Fruit fly (Drosophila melanogaster) whole organism, prepupa: ENCODE data around the gene Acp65Aa.
"Not testable (repeated sequence)": the region's sequence is repeated elsewhere in the genome, so short reads cannot be mapped to it uniquely, and the experiment has no call there.

Source experiments
- CG10669 ChIP-seq: fragments of 200-800 bp; sonication (Bioruptor generic); optimal IDR thresholded peaks from 3 replicates; lab custom pipeline; 2018; ENCODE audit warnings: missing biosample characterization, mild to moderate bottlenecking, missing genetic modification characterization, moderate library complexity
- CG11294 ChIP-seq: fragments of 200-800 bp; sonication (Bioruptor generic); IDR thresholded peaks from 2 replicates; pipeline ENCODE4 v1.3.6; 2022; ENCODE audit warnings: missing biosample characterization, missing genetic modification characterization
- CG11762 ChIP-seq: fragments of 200-800 bp; sonication (Bioruptor generic); optimal IDR thresholded peaks from 3 replicates; lab custom pipeline; 2016; ENCODE audit warnings: missing biosample characterization, missing genetic modification characterization; ENCODE audit not compliant: insufficient read depth
- CG15336 ChIP-seq: fragments of 200-800 bp; sonication (Bioruptor generic); IDR thresholded peaks from 2 replicates; pipeline ENCODE4 v1.3.6; 2022; ENCODE audit warnings: missing biosample characterization, missing genetic modification characterization
- CG1621 ChIP-seq: fragments of 200-800 bp; sonication (Bioruptor generic); optimal IDR thresholded peaks from 3 replicates; lab custom pipeline; 2018; ENCODE audit warnings: missing biosample characterization, mild to moderate bottlenecking, missing genetic modification characterization
- CG32006 ChIP-seq: fragments of 200-800 bp; sonication (Bioruptor generic); optimal IDR thresholded peaks from 3 replicates; lab custom pipeline; 2017; ENCODE audit warnings: missing biosample characterization, mild to moderate bottlenecking, missing genetic modification characterization
- CG3919 ChIP-seq: fragments of 200-800 bp; sonication (Bioruptor generic); optimal IDR thresholded peaks from 3 replicates; lab custom pipeline; 2016; ENCODE audit warnings: missing biosample characterization, missing genetic modification characterization
- CG6163 ChIP-seq: fragments of 200-800 bp; sonication (Bioruptor generic); IDR thresholded peaks from 3 replicates; pipeline ENCODE4 v1.3.6; 2022; ENCODE audit warnings: missing biosample characterization, missing genetic modification characterization
- CG6276 ChIP-seq: fragments of 200-800 bp; sonication (Bioruptor generic); optimal IDR thresholded peaks from 2 replicates; lab custom pipeline; 2017; ENCODE audit warnings: missing biosample characterization, mild to moderate bottlenecking, missing genetic modification characterization
- CG6808 ChIP-seq: fragments of 200-800 bp; sonication (Bioruptor generic); optimal IDR thresholded peaks from 3 replicates; lab custom pipeline; 2017; ENCODE audit warnings: missing biosample characterization, missing genetic modification characterization, mild to moderate bottlenecking, moderate library complexity, missing genetic modification reagents
- CG6854 ChIP-seq: fragments of 200-800 bp; sonication (Bioruptor generic); optimal IDR thresholded peaks from 2 replicates; lab custom pipeline; 2017; ENCODE audit warnings: missing biosample characterization, mild to moderate bottlenecking, missing genetic modification characterization
- CG7368 ChIP-seq: fragments of 200-800 bp; sonication (Bioruptor generic); optimal IDR thresholded peaks from 3 replicates; lab custom pipeline; 2016; ENCODE audit warnings: missing biosample characterization, missing genetic modification characterization
- CG8119 ChIP-seq: fragments of 200-800 bp; sonication (Bioruptor generic); IDR thresholded peaks from 3 replicates; pipeline ENCODE4 v1.3.6; 2022; ENCODE audit warnings: missing biosample characterization, missing genetic modification characterization
- CG8319 ChIP-seq: fragments of 200-800 bp; sonication (Bioruptor generic); optimal IDR thresholded peaks from 3 replicates; lab custom pipeline; 2016; ENCODE audit warnings: missing biosample characterization, missing genetic modification characterization
- CG8632 ChIP-seq: fragments of 200-800 bp; sonication (Bioruptor generic); optimal IDR thresholded peaks from 3 replicates; lab custom pipeline; 2016; ENCODE audit warnings: missing biosample characterization, missing genetic modification characterization
- Eip75B ChIP-seq: fragments of 200-800 bp; sonication (Bioruptor generic); optimal IDR thresholded peaks from 3 replicates; lab custom pipeline; 2016; ENCODE audit warnings: missing biosample characterization, missing genetic modification characterization
- Eip93F ChIP-seq: fragments of 200-800 bp; sonication (Bioruptor generic); optimal IDR thresholded peaks from 2 replicates; lab custom pipeline; 2016; ENCODE audit warnings: missing biosample characterization, mild to moderate bottlenecking, missing genetic modification characterization
- Ets21C ChIP-seq: fragments of 200-800 bp; sonication (Bioruptor generic); optimal IDR thresholded peaks from 3 replicates; lab custom pipeline; 2016; ENCODE audit warnings: missing biosample characterization, missing genetic modification characterization
- Gug ChIP-seq: fragments of 200-800 bp; sonication (Bioruptor generic); IDR thresholded peaks from 2 replicates; pipeline ENCODE4 v1.3.6; 2022; ENCODE audit warnings: missing biosample characterization, missing genetic modification characterization
- Hr39 ChIP-seq: fragments of 200-800 bp; sonication (Bioruptor generic); optimal IDR thresholded peaks from 2 replicates; lab custom pipeline; 2016; ENCODE audit warnings: missing biosample characterization, missing genetic modification characterization
- Hr4 ChIP-seq: fragments of 200-800 bp; sonication (Bioruptor generic); optimal IDR thresholded peaks from 3 replicates; lab custom pipeline; 2016; ENCODE audit warnings: missing biosample characterization, missing genetic modification characterization
- Lpt ChIP-seq: fragments of 200-800 bp; sonication (Bioruptor generic); optimal IDR thresholded peaks from 3 replicates; lab custom pipeline; 2016; ENCODE audit warnings: missing biosample characterization, missing genetic modification characterization
- Met ChIP-seq: fragments of 200-800 bp; sonication (Bioruptor generic); optimal IDR thresholded peaks from 3 replicates; lab custom pipeline; 2016; ENCODE audit warnings: missing biosample characterization, missing genetic modification characterization
- OdsH ChIP-seq: fragments of 200-800 bp; sonication (Bioruptor generic); optimal IDR thresholded peaks from 3 replicates; lab custom pipeline; 2016; ENCODE audit warnings: missing biosample characterization, missing genetic modification characterization
- Sox102F ChIP-seq: fragments of 200-800 bp; sonication (Bioruptor generic); optimal IDR thresholded peaks from 2 replicates; lab custom pipeline; 2016; ENCODE audit warnings: missing biosample characterization, mild to moderate bottlenecking, missing genetic modification characterization
- Sox15 ChIP-seq: fragments of 200-800 bp; sonication (Bioruptor generic); optimal IDR thresholded peaks from 3 replicates; lab custom pipeline; 2016; ENCODE audit warnings: missing biosample characterization, missing genetic modification characterization
- achi ChIP-seq: fragments of 200-800 bp; sonication (Bioruptor generic); optimal IDR thresholded peaks from 3 replicates; lab custom pipeline; 2016; ENCODE audit warnings: missing biosample characterization, missing genetic modification characterization
- acj6 ChIP-seq: fragments of 200-800 bp; sonication (Bioruptor generic); optimal IDR thresholded peaks from 3 replicates; lab custom pipeline; 2016; ENCODE audit warnings: missing biosample characterization, missing genetic modification characterization
- cyc ChIP-seq: fragments of 200-800 bp; sonication (Bioruptor generic); optimal IDR thresholded peaks from 3 replicates; lab custom pipeline; 2016; ENCODE audit warnings: missing biosample characterization, missing genetic modification characterization
- dsx ChIP-seq: fragments of 200-800 bp; optimal IDR thresholded peaks from 3 replicates; lab custom pipeline; 2019; ENCODE audit warnings: missing biosample characterization, mild to moderate bottlenecking, missing genetic modification characterization, moderate library complexity; ENCODE audit not compliant: poor library complexity, severe bottlenecking
- eg ChIP-seq: fragments of 200-800 bp; sonication (Bioruptor generic); IDR thresholded peaks from 3 replicates; pipeline ENCODE4 v1.3.6; 2022; ENCODE audit warnings: missing biosample characterization, missing genetic modification characterization
- esn ChIP-seq: fragments of 200-800 bp; sonication (Bioruptor generic); optimal IDR thresholded peaks from 2 replicates; lab custom pipeline; 2016; ENCODE audit warnings: missing biosample characterization, mild to moderate bottlenecking, missing genetic modification characterization, moderate library complexity
- fd59A ChIP-seq: fragments of 200-800 bp; sonication (Bioruptor generic); optimal IDR thresholded peaks from 2 replicates; lab custom pipeline; 2017; ENCODE audit warnings: missing biosample characterization, mild to moderate bottlenecking, missing genetic modification characterization, missing genetic modification reagents
- fkh ChIP-seq: fragments of 200-800 bp; sonication (Bioruptor generic); optimal IDR thresholded peaks from 3 replicates; lab custom pipeline; 2017; ENCODE audit warnings: missing biosample characterization, mild to moderate bottlenecking, missing genetic modification characterization, moderate library complexity
- lz ChIP-seq: fragments of 200-800 bp; sonication (Bioruptor generic); optimal IDR thresholded peaks from 3 replicates; lab custom pipeline; 2016; ENCODE audit warnings: missing biosample characterization, missing genetic modification characterization
- net ChIP-seq: fragments of 200-800 bp; sonication (Bioruptor generic); optimal IDR thresholded peaks from 3 replicates; lab custom pipeline; 2016; ENCODE audit warnings: missing biosample characterization, missing genetic modification characterization
- pdm3 ChIP-seq: fragments of 200-800 bp; sonication (Bioruptor generic); optimal IDR thresholded peaks from 3 replicates; lab custom pipeline; 2016; ENCODE audit warnings: missing biosample characterization, missing genetic modification characterization
- spab ChIP-seq: fragments of 200-800 bp; sonication (Bioruptor generic); optimal IDR thresholded peaks from 2 replicates; lab custom pipeline; 2017; ENCODE audit warnings: missing biosample characterization, mild to moderate bottlenecking, missing genetic modification characterization, missing genetic modification reagents
- ss ChIP-seq, 2 experiments: fragments of 200-800 bp; sonication (Bioruptor generic); optimal IDR thresholded peaks; 2 replicates in 1 of 2; 3 replicates in 1 of 2; lab custom pipeline; 2017 to 2018; ENCODE audit warnings: mild to moderate bottlenecking in 2 of 2, missing biosample characterization in 2 of 2, missing genetic modification characterization in 2 of 2, moderate library complexity in 1 of 2
- svp ChIP-seq: fragments of 200-800 bp; sonication (Bioruptor generic); peaks from one replicate; lab custom pipeline; 2016; ENCODE audit warnings: missing biosample characterization, missing genetic modification characterization
- topi ChIP-seq: fragments of 200-800 bp; sonication (Bioruptor generic); optimal IDR thresholded peaks from 3 replicates; lab custom pipeline; 2016; ENCODE audit warnings: missing biosample characterization, missing genetic modification characterization

The Acp65Aa gene

DNA sequence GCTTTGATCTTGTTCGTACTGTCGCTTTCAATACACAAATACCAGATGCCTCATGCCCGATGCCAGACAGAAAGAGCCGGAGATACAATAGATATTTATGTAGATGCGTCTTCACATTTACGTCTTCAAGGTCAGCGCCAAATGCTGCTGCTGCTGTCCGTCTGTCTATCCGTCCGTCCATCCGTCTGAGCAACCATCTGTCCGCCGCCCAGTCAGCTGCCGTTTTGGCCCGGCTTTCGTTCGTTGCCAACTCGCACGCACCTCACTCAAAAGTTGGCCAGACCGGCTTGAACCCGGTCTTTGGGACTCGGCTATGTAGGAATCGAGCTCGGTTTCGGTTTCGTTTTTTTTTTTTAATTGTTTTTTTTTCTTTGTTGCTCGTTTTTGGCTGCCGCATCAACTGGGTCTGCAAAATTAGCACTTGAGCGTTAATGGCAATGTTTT, 2.4 kb upstream of the Acp65Aa start (continued):
- TF ChIP-seq Sox102F (GFP tag; lab: Kevin White, UChicago) (no peak), Sox15 (GFP tag; lab: Kevin White, UChicago) (no peak), Eip75B (GFP tag; lab: Kevin White, UChicago) (peak; percentile 53), ss (GFP tag; optimal IDR thresholded peaks at IDR 0.05; lab: Kevin White, UChicago) (peak; percentile 83 to 93), CG6808 (GFP tag; lab: Kevin White, UChicago) (peak; percentile 86), eg (GFP tag; lab: Robert Waterston, UW) (peak; percentile 84), topi (GFP tag; lab: Kevin White, UChicago) (no peak), CG11762 (GFP tag; lab: Kevin White, UChicago) (peak; percentile 30), CG3919 (GFP tag; lab: Kevin White, UChicago) (peak; percentile 37), Met (no peak), Lpt (GFP tag; lab: Kevin White, UChicago) (peak; percentile 31), cyc (GFP tag; lab: Kevin White, UChicago) (no peak), fd59A (GFP tag; lab: Kevin White, UChicago) (peak; percentile 20), CG6163 (GFP tag; lab: Robert Waterston, UW) (peak; percentile 82), pdm3 (GFP tag; lab: Kevin White, UChicago) (peak; percentile 15), CG32006 (GFP tag; lab: Kevin White, UChicago) (no peak), CG8319 (GFP tag; lab: Kevin White, UChicago) (no peak), OdsH (GFP tag; lab: Kevin White, UChicago) (no peak), CG10669 (peak; percentile 25), CG11294 (GFP tag; lab: Robert Waterston, UW) (no peak), CG8632 (GFP tag; lab: Kevin White, UChicago) (peak; percentile 49), dsx (peak; percentile 62), net (GFP tag; lab: Kevin White, UChicago) (peak; percentile 59), achi (GFP tag; lab: Kevin White, UChicago) (no peak), spab (GFP tag; lab: Kevin White, UChicago) (peak; percentile 57), lz (GFP tag; lab: Kevin White, UChicago) (no peak), Ets21C (GFP tag; lab: Kevin White, UChicago) (no peak), CG8119 (peak; percentile 77), fkh (GFP tag; lab: Kevin White, UChicago) (no peak), Hr39 (GFP tag; lab: Kevin White, UChicago) (no peak), Hr4 (GFP tag; lab: Kevin White, UChicago) (no peak), Gug (GFP tag; lab: Robert Waterston, UW) (no peak), CG6854 (GFP tag; lab: Kevin White, UChicago) (no peak), Eip93F (GFP tag; lab: Kevin White, UChicago) (no peak), acj6 (no peak), CG7368 (peak; percentile 51), svp (GFP tag; lab: Kevin White, UChicago) (no peak), esn (GFP tag; lab: Kevin White, UChicago) (no peak), CG6276 (GFP tag; lab: Kevin White, UChicago) (peak; percentile 76), CG15336 (GFP tag; lab: Robert Waterston, UW) (peak; percentile 65)

DNA sequence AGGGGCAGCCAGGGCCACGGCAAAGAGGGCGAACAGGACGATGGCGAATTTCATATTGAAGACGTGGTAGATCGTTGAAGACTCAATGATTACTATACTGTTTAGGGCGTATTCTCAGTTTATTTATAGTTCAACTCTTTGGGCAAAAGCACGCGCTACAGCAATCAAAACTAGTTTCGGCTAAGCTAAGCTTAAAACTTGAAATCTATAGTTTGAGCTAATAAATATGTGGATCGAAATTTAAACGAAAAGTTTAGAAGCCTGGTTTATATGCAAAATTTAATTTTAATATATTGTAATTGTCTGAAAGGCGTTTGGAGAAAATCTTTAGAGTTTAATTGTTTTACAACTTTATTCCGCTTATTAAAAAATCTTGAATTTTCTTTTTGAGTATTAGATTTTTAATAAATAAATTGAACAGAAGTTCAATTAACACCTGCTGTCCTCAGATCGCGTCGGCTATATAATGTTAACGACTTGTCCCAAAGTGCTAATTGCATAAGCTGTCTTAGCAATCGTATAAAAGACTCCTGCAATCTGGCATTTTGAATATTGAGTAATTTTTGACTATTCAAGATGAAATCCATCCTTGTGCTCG, 1.7 kb downstream of the Acp65Aa start, which contains the start of the genes Cpr65Ax2 and Lcp65Aa:
Gene Cpr65Ax2, minus strand, starts transcription at position 101 of the 598 bp plus-strand sequence.
Gene Lcp65Aa, plus strand, starts transcription at position 548 of the 598 bp plus-strand sequence.
- not testable (repeated sequence) for TF ChIP-seq CG6854 (GFP tag; lab: Kevin White, UChicago); CG8319 (GFP tag; lab: Kevin White, UChicago); CG1621 (tag; lab: Kevin White, UChicago)
